Fruit fly (Drosophila melanogaster): ENCODE results near the gene Rnb.

dm6 chr3R:29837771-29838170 lies 38.6 kb upstream of the Rnb start:
- TF ChIP-seq EcR (GFP tag; optimal IDR thresholded peaks at IDR 0.05) (no peak), usp (GFP tag; optimal IDR thresholded peaks at IDR 0.05) (no peak), psq (optimal IDR thresholded peaks at IDR 0.05) (no peak)

All from whole organism.